Worm (Caenorhabditis elegans): Measurements from ENCODE around the gene gst-7.

ce11 chrII:4892594-4892993 lies 10.7 kb downstream of the gst-7 start, which contains the start of gene msp-33:
- TF ChIP-seq nhr-77 (tag; optimal IDR thresholded peaks at IDR 0.05), result no peak
- no peak for TF ChIP-seq ama-1 (optimal IDR thresholded peaks at IDR 0.05)
- TF ChIP-seq nfya-1 (tag; optimal IDR thresholded peaks at IDR 0.05; ENCODE audit: insufficient read depth), result no peak
- no peak for TF ChIP-seq jun-1 (tag; optimal IDR thresholded peaks at IDR 0.05)
- TF ChIP-seq unc-62 (GFP tag; optimal IDR thresholded peaks at IDR 0.05), result no peak
- TF ChIP-seq ztf-11 (tag; optimal IDR thresholded peaks at IDR 0.05), result no peak
- TF ChIP-seq elt-2 (tag; optimal IDR thresholded peaks at IDR 0.05), result no peak
- no peak for TF ChIP-seq elt-3 (tag; optimal IDR thresholded peaks at IDR 0.05)
- no peak for TF ChIP-seq unc-39 (tag; optimal IDR thresholded peaks at IDR 0.05)
- no peak for TF ChIP-seq pqm-1 (tag; optimal IDR thresholded peaks at IDR 0.05)
